Worm (Caenorhabditis elegans): Measurements from ENCODE around the gene egl-46.

The egl-46 gene

ce11 chrV:6694668-6695067 lies 13.3 kb upstream of the egl-46 start, which contains the start of gene W02F12.8:
W02F12.8 (minus strand) TSS chrV:6694768.
- TF ChIP-seq mls-2 (tag; optimal IDR thresholded peaks at IDR 0.05) (no peak), ham-2 (GFP tag; optimal IDR thresholded peaks at IDR 0.05) (no peak), unc-62 (GFP tag; optimal IDR thresholded peaks at IDR 0.05) (no peak), blmp-1 (tag; optimal IDR thresholded peaks at IDR 0.05) (no peak), lsy-2 (tag; optimal IDR thresholded peaks at IDR 0.05) (no peak), nhr-76 (tag; optimal IDR thresholded peaks at IDR 0.05) (no peak), ztf-11 (tag; optimal IDR thresholded peaks at IDR 0.05) (no peak), elt-3 (tag; optimal IDR thresholded peaks at IDR 0.05) (no peak), mep-1 (tag; optimal IDR thresholded peaks at IDR 0.05) (no peak), elt-1 (tag; optimal IDR thresholded peaks at IDR 0.05; ENCODE audit: borderline replicate concordance, insufficient read depth) (no peak), flh-1 (GFP tag; optimal IDR thresholded peaks at IDR 0.05) (no peak)

ce11 chrV:6691813-6692351 lies 10.5 kb upstream of the egl-46 start, which contains the start of gene mtl-1:
mtl-1 (minus strand) TSS chrV:6691863.
- TF ChIP-seq elt-1 (tag; optimal IDR thresholded peaks at IDR 0.05; ENCODE audit: borderline replicate concordance, insufficient read depth), result no peak
- no peak for TF ChIP-seq pha-4 (tag; optimal IDR thresholded peaks at IDR 0.05)
- TF ChIP-seq blmp-1 (tag; optimal IDR thresholded peaks at IDR 0.05), result no peak
- no peak for TF ChIP-seq mls-2 (tag; optimal IDR thresholded peaks at IDR 0.05)
- no peak for TF ChIP-seq ceh-43 (GFP tag; optimal IDR thresholded peaks at IDR 0.05)
- TF ChIP-seq nhr-237 (tag; optimal IDR thresholded peaks at IDR 0.05), result no peak
- TF ChIP-seq elt-3 (tag; optimal IDR thresholded peaks at IDR 0.05), result no peak
- no peak for TF ChIP-seq ceh-39 (tag; optimal IDR thresholded peaks at IDR 0.05)
- no peak for TF ChIP-seq snpc-4 (tag; optimal IDR thresholded peaks at IDR 0.05)
- TF ChIP-seq nhr-28 (tag; optimal IDR thresholded peaks at IDR 0.05), result no peak
- TF ChIP-seq nhr-2 (tag; optimal IDR thresholded peaks at IDR 0.05), result no peak
- TF ChIP-seq drap-1 (GFP tag; optimal IDR thresholded peaks at IDR 0.05), result no peak

ce11 chrV:6690075-6690474 lies 8.7 kb upstream of the egl-46 start:
- TF ChIP-seq ces-1 (GFP tag; optimal IDR thresholded peaks at IDR 0.05), result no peak

- TF ChIP-seq tbx-8 (GFP tag; optimal IDR thresholded peaks at IDR 0.05), result no peak
- no peak for TF ChIP-seq mls-2 (tag; optimal IDR thresholded peaks at IDR 0.05)
- TF ChIP-seq blmp-1 (tag; optimal IDR thresholded peaks at IDR 0.05), result no peak
- TF ChIP-seq elt-3 (tag; optimal IDR thresholded peaks at IDR 0.05), result no peak
- TF ChIP-seq flh-1 (GFP tag; optimal IDR thresholded peaks at IDR 0.05), result no peak
- no peak for TF ChIP-seq mab-5 (tag; optimal IDR thresholded peaks at IDR 0.05)
- no peak for TF ChIP-seq unc-120 (tag; optimal IDR thresholded peaks at IDR 0.05; ENCODE audit: poor library complexity, severe bottlenecking)
- no peak for TF ChIP-seq hlh-1 (tag; optimal IDR thresholded peaks at IDR 0.05)
- no peak for TF ChIP-seq ham-2 (GFP tag; optimal IDR thresholded peaks at IDR 0.05)
- TF ChIP-seq nhr-2 (tag; optimal IDR thresholded peaks at IDR 0.05), result no peak
- no peak for TF ChIP-seq lin-13 (tag; optimal IDR thresholded peaks at IDR 0.05)
- no peak for TF ChIP-seq ceh-39 (tag; optimal IDR thresholded peaks at IDR 0.05)
- TF ChIP-seq cnd-1 (tag; optimal IDR thresholded peaks at IDR 0.05), result no peak
- no peak for TF ChIP-seq sem-2 (GFP tag; optimal IDR thresholded peaks at IDR 0.05)
- no peak for TF ChIP-seq drap-1 (GFP tag; optimal IDR thresholded peaks at IDR 0.05)
- TF ChIP-seq nhr-28 (tag; optimal IDR thresholded peaks at IDR 0.05), result no peak
- TF ChIP-seq unc-62 (GFP tag; optimal IDR thresholded peaks at IDR 0.05), result no peak
- TF ChIP-seq lin-32 (GFP tag; optimal IDR thresholded peaks at IDR 0.05), result no peak
- no peak for TF ChIP-seq sptf-1 (tag; optimal IDR thresholded peaks at IDR 0.05)
- TF ChIP-seq pha-4 (tag; optimal IDR thresholded peaks at IDR 0.05), result no peak
Measured at ce11 chrV:6688392-6688791, 7.0 kb upstream of the egl-46 start, which contains the start of gene K11G9.5. K11G9.5 (minus strand) TSS chrV:6688492.

ce11 chrV:6685963-6686362 lies 4.6 kb upstream of the egl-46 start:
- TF ChIP-seq pha-4 (tag; optimal IDR thresholded peaks at IDR 0.05) (no peak), hlh-1 (tag; optimal IDR thresholded peaks at IDR 0.05) (no peak), cnd-1 (tag; optimal IDR thresholded peaks at IDR 0.05) (no peak), ham-2 (GFP tag; optimal IDR thresholded peaks at IDR 0.05) (no peak), flh-1 (GFP tag; optimal IDR thresholded peaks at IDR 0.05) (no peak), sem-2 (GFP tag; optimal IDR thresholded peaks at IDR 0.05) (no peak), nhr-12 (tag; optimal IDR thresholded peaks at IDR 0.05) (no peak), drap-1 (GFP tag; optimal IDR thresholded peaks at IDR 0.05) (no peak)

All from whole organism, mixed stage, embryonic.